Worm (Caenorhabditis elegans) whole organism, L3 larva: ENCODE measurements around the gene tag-250.

ENCODE experiments used
- R02D3.7 ChIP-seq: fragments of 150-350 bp; optimal IDR thresholded peaks from 2 replicates; lab custom pipeline; 2014; ENCODE audit warnings: missing biosample characterization, missing genetic modification characterization
- aly-2 ChIP-seq: fragments of 150-350 bp; optimal IDR thresholded peaks from 2 replicates; lab custom pipeline; 2014; ENCODE audit warnings: missing biosample characterization, missing genetic modification characterization
- ama-1 ChIP-seq: fragments of 150-350 bp; optimal IDR thresholded peaks from 2 replicates; lab custom pipeline; 2018
- ceh-16 ChIP-seq: sonication (generic microtip); optimal IDR thresholded peaks from 2 replicates; lab custom pipeline; 2017; ENCODE audit warnings: missing biosample characterization, missing genetic modification characterization
- ceh-28 ChIP-seq: fragments of 150-350 bp; optimal IDR thresholded peaks from 2 replicates; lab custom pipeline; 2014; ENCODE audit warnings: missing biosample characterization, missing genetic modification reagents, missing genetic modification characterization
- ceh-82 ChIP-seq: fragments of 150-350 bp; optimal IDR thresholded peaks from 2 replicates; lab custom pipeline; 2014; ENCODE audit warnings: missing biosample characterization, missing genetic modification characterization
- egl-27 ChIP-seq: sonication (generic microtip); optimal IDR thresholded peaks from 4 replicates; lab custom pipeline; 2017; ENCODE audit warnings: missing biosample characterization, missing genetic modification reagents, missing genetic modification characterization
- egl-5 ChIP-seq: fragments of 150-350 bp; optimal IDR thresholded peaks from 2 replicates; lab custom pipeline; 2017; ENCODE audit warnings: missing biosample characterization, missing genetic modification reagents, missing genetic modification characterization, inconsistent platforms
- elt-2 ChIP-seq: sonication (generic microtip); optimal IDR thresholded peaks from 2 replicates; lab custom pipeline; 2016; ENCODE audit warnings: missing genetic modification reagents, mild to moderate bottlenecking, missing genetic modification characterization, missing compliant biosample characterization
- eor-1 ChIP-seq, 2 experiments: fragments of 150-350 bp; optimal IDR thresholded peaks; 2 replicates each; lab custom pipeline; 2014 to 2018; ENCODE audit warnings: missing biosample characterization in 2 of 2, missing genetic modification characterization in 2 of 2
- fkh-10 ChIP-seq: sonication (generic microtip); optimal IDR thresholded peaks from 2 replicates; lab custom pipeline; 2017; ENCODE audit warnings: missing biosample characterization, missing genetic modification reagents, missing genetic modification characterization
- fkh-2 ChIP-seq: fragments of 150-350 bp; optimal IDR thresholded peaks from 2 replicates; lab custom pipeline; 2014; ENCODE audit warnings: missing biosample characterization, missing genetic modification reagents, missing genetic modification characterization
- hmg-11 ChIP-seq: sonication (generic microtip); optimal IDR thresholded peaks from 2 replicates; lab custom pipeline; 2016; ENCODE audit warnings: missing genetic modification characterization, missing compliant biosample characterization
- jun-1 ChIP-seq: fragments of 150-350 bp; optimal IDR thresholded peaks from 2 replicates; lab custom pipeline; 2014; ENCODE audit warnings: missing biosample characterization, missing genetic modification reagents, missing genetic modification characterization
- lin-15B ChIP-seq: fragments of 150-350 bp; optimal IDR thresholded peaks from 2 replicates; lab custom pipeline; 2014; ENCODE audit warnings: missing biosample characterization, missing genetic modification characterization
- lsy-12 ChIP-seq: sonication (generic microtip); optimal IDR thresholded peaks from 2 replicates; lab custom pipeline; 2016; ENCODE audit warnings: mild to moderate bottlenecking, missing genetic modification characterization, missing compliant biosample characterization
- mdl-1 ChIP-seq: fragments of 150-350 bp; optimal IDR thresholded peaks from 2 replicates; lab custom pipeline; 2014; ENCODE audit warnings: missing biosample characterization, missing genetic modification characterization
- mml-1 ChIP-seq: fragments of 150-350 bp; sonication (generic microtip); optimal IDR thresholded peaks from 3 replicates; lab custom pipeline; 2014; ENCODE audit warnings: missing biosample characterization, missing genetic modification characterization
- nfya-1 ChIP-seq: sonication (generic microtip); optimal IDR thresholded peaks from 2 replicates; lab custom pipeline; 2017; ENCODE audit warnings: missing genetic modification characterization, mild to moderate bottlenecking, missing compliant biosample characterization, antibody characterized with exemption, moderate library complexity; ENCODE audit not compliant: insufficient read depth
- nhr-12 ChIP-seq: fragments of 150-350 bp; optimal IDR thresholded peaks from 2 replicates; lab custom pipeline; 2014; ENCODE audit warnings: missing biosample characterization, missing genetic modification characterization
- nhr-23 ChIP-seq: fragments of 150-350 bp; optimal IDR thresholded peaks from 2 replicates; lab custom pipeline; 2014; ENCODE audit warnings: missing biosample characterization, missing genetic modification reagents, missing genetic modification characterization
- nhr-25 ChIP-seq: sonication (generic microtip); optimal IDR thresholded peaks from 2 replicates; lab custom pipeline; 2017; ENCODE audit warnings: missing biosample characterization, missing genetic modification characterization
- nhr-28 ChIP-seq: fragments of 150-350 bp; optimal IDR thresholded peaks from 2 replicates; lab custom pipeline; 2014; ENCODE audit warnings: missing biosample characterization, missing genetic modification characterization
- nhr-43 ChIP-seq: sonication (generic microtip); optimal IDR thresholded peaks from 2 replicates; lab custom pipeline; 2016; ENCODE audit warnings: mild to moderate bottlenecking, missing genetic modification characterization, missing compliant biosample characterization; ENCODE audit not compliant: poor library complexity, severe bottlenecking
- nhr-76 ChIP-seq: fragments of 150-350 bp; sonication (generic microtip); optimal IDR thresholded peaks from 5 replicates; lab custom pipeline; 2014; ENCODE audit warnings: missing biosample characterization, missing genetic modification characterization
- pha-4 ChIP-seq: fragments of 150-350 bp; optimal IDR thresholded peaks from 2 replicates; lab custom pipeline; 2014; ENCODE audit warnings: missing biosample characterization, missing genetic modification reagents, missing genetic modification characterization
- pqm-1 ChIP-seq: fragments of 150-350 bp; optimal IDR thresholded peaks from 2 replicates; lab custom pipeline; 2017; ENCODE audit warnings: missing biosample characterization, missing genetic modification characterization, inconsistent platforms
- sea-2 ChIP-seq: fragments of 150-350 bp; sonication (generic microtip); optimal IDR thresholded peaks from 4 replicates; lab custom pipeline; 2014; ENCODE audit warnings: missing biosample characterization, missing genetic modification reagents, missing genetic modification characterization
- skn-1 ChIP-seq: fragments of 150-350 bp; optimal IDR thresholded peaks from 2 replicates; lab custom pipeline; 2014; ENCODE audit warnings: missing biosample characterization, missing genetic modification characterization
- tbx-2 ChIP-seq: sonication (generic microtip); optimal IDR thresholded peaks from 2 replicates; lab custom pipeline; 2016; ENCODE audit warnings: mild to moderate bottlenecking, missing genetic modification characterization, missing compliant biosample characterization
- unc-62 ChIP-seq: fragments of 150-350 bp; sonication (generic microtip); optimal IDR thresholded peaks from 4 replicates; lab custom pipeline; 2014; ENCODE audit warnings: missing biosample characterization, missing genetic modification reagents, missing genetic modification characterization
- zag-1 ChIP-seq: fragments of 150-350 bp; optimal IDR thresholded peaks from 2 replicates; lab custom pipeline; 2014; ENCODE audit warnings: missing biosample characterization, missing genetic modification characterization
- ztf-11 ChIP-seq: fragments of 150-350 bp; optimal IDR thresholded peaks from 2 replicates; lab custom pipeline; 2014; ENCODE audit warnings: missing biosample characterization, missing genetic modification characterization

Gene tag-250

DNA sequence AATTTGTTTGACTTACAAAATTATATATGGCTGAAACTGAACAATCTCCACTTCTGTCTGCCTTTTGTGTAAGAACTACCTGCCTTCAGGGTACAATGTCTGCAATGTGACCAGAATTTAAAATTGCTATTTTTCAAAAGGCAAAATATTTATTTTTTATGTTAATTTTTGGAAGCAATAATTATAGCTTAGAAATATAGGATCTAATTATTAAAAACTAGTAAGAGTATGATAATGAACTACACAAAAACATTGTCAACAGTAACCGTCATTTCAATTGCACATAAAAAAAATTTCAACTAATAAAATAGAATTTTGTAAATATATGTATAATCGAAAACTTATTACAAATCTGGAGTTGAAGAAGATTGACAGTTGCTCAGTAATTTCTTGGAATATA is 32.2 kb upstream of the tag-250 start, which contains the start of gene C29E4.9:
TSS of gene C29E4.9 (minus strand) at position 101 of the 400 bp plus-strand sequence.
- TF ChIP-seq ama-1 (lab: Kevin White, UChicago): no peak
- no peak for TF ChIP-seq ceh-28 (tag; lab: Kevin White, UChicago)
- no peak for TF ChIP-seq zag-1 (tag; lab: Kevin White, UChicago)
- no peak for TF ChIP-seq egl-5 (tag; lab: Kevin White, UChicago)
- no peak for TF ChIP-seq tbx-2
- no peak for TF ChIP-seq egl-27 (tag; lab: Kevin White, UChicago)
- TF ChIP-seq, all 47 proteins: peak for 0

DNA sequence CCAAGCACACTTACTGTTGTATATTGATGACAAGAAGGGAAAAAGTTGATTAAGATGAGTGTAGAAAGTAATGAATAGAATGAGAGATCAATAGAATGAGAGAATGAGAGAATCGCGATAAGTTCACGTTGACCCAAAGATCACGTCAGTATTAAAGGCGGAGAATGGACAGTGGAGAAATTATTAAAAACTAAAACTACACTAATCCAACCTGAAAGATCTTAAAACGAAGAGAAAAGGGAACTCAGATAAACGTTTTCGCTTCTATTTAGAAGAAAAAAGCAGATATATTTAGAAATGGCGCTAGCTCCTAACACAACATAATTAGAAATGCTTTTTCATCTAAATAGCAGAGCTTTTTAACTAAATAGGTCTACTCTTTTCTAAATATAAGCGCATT is 28.5 kb upstream of the tag-250 start, which contains the start of gene let-754:
TSS of gene let-754 (minus strand) at position 101 of the 400 bp plus-strand sequence.
- TF ChIP-seq skn-1 (tag; lab: Kevin White, UChicago) (no peak), fkh-10 (GFP tag; lab: Kevin White, UChicago) (no peak), pqm-1 (tag; lab: Kevin White, UChicago) (no peak), ama-1 (lab: Kevin White, UChicago) (no peak), R02D3.7 (tag; lab: Kevin White, UChicago) (no peak), aly-2 (tag; lab: Kevin White, UChicago) (no peak)

- peak; percentile 21 for TF ChIP-seq egl-5 (tag; lab: Kevin White, UChicago)
- no peak for TF ChIP-seq eor-1 (tag; optimal IDR thresholded peaks at IDR 0.05; lab: Kevin White, UChicago)
- TF ChIP-seq pha-4 (tag; lab: Kevin White, UChicago): peak; percentile 32
- TF ChIP-seq hmg-11: peak; percentile 19
- no peak for TF ChIP-seq ceh-16 (tag; lab: Kevin White, UChicago)
- peak; percentile 70 for TF ChIP-seq lin-15B (tag; lab: Kevin White, UChicago)
- TF ChIP-seq nfya-1: peak; percentile 68
Observed at ce11 chrIII:7952077-7952765, 27.5 kb upstream of the tag-250 start, which contains the start of gene C29E4.15. Gene C29E4.15 (plus strand): TSS chrIII:7952623.

DNA sequence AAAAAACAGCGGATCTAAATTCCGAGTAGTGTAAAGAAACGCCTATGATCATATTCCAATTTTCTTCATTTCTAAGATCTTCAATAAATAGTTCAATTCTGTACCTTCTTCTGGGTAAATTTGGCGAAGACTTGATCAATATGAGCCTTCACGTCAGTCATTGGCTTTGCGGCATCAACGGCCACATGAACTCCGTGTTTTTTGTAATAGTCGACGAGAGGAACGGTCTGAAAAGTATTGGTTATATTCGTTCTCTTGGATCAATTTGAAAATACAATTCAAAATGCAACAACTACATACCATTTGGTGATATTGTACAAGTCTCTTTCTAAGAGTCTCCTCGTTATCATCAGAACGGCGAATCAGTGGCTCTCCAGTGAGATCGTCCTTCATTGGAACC is 25.7 kb upstream of the tag-250 start:
- TF ChIP-seq nfya-1: no peak
- no peak for TF ChIP-seq eor-1 (tag; optimal IDR thresholded peaks at IDR 0.05; lab: Kevin White, UChicago)
- TF ChIP-seq egl-27 (tag; lab: Kevin White, UChicago): no peak
- no peak for TF ChIP-seq R02D3.7 (tag; lab: Kevin White, UChicago)
- no peak for TF ChIP-seq ama-1 (lab: Kevin White, UChicago)
- peak; percentile 35 for TF ChIP-seq tbx-2
- peak; percentile 91 for TF ChIP-seq nhr-43 (tag; lab: Kevin White, UChicago)

DNA sequence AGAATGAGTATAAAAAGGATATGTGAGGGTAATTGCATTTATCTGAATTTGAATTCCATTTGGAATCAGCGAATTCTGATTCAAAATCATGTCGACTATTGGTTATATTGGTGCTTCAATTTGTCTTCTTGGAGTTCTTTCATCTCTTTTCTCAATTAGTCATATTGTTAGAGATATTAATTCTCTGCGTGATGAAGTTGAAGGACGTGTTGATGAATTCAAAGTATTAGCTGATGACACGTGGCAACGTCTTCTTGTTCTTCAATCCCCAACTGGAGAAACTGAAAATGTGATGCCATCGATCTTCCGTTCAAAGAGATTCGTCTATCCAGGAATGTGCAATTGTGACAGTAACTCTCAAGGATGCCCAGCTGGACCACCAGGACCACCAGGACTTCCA is 24.1 kb upstream of the tag-250 start, which contains the start of gene col-90:
TSS of gene col-90 (plus strand) at position 37 of the 400 bp plus-strand sequence.
- peak; percentile 55 for TF ChIP-seq nhr-25 (tag; lab: Kevin White, UChicago)
- no peak for TF ChIP-seq sea-2 (GFP tag; lab: Kevin White, UChicago)
- TF ChIP-seq nhr-43 (tag; lab: Kevin White, UChicago): peak; percentile 61
- TF ChIP-seq hmg-11: no peak

DNA sequence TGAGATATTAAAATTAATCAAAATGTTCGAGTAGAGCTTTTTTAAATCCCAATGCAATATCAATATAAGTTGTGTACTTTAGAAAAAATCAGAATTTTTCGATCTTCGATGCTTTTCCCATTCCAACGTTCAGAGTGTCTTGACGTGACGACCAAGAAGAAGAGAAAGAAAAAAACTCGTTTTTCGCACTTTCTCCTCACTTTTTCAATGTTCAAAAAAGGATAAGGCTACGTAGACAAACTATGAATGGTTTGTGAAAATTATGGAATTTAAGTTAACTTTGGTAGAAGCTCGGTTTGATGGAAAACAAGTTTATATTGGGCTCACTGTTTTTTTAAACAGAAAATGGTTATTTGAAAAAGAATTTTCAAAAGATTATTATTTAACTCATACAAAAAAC is 23.0 kb upstream of the tag-250 start:
- TF ChIP-seq mdl-1 (tag; lab: Kevin White, UChicago) (no peak), ztf-11 (tag; lab: Kevin White, UChicago) (no peak), fkh-2 (tag; lab: Kevin White, UChicago) (no peak), nhr-76 (tag; lab: Kevin White, UChicago) (no peak), elt-2 (tag; lab: Kevin White, UChicago) (no peak), mml-1 (tag; lab: Kevin White, UChicago) (no peak), eor-1 (tag; optimal IDR thresholded peaks at IDR 0.05; lab: Kevin White, UChicago) (no peak), lin-15B (tag; lab: Kevin White, UChicago) (no peak), nhr-12 (tag; lab: Kevin White, UChicago) (no peak), nhr-28 (tag; lab: Kevin White, UChicago) (no peak), skn-1 (tag; lab: Kevin White, UChicago) (no peak), nhr-23 (tag; lab: Kevin White, UChicago) (no peak), lsy-12 (tag; lab: Kevin White, UChicago) (no peak), R02D3.7 (tag; lab: Kevin White, UChicago) (no peak), jun-1 (no peak), nfya-1 (no peak), unc-62 (GFP tag; lab: Kevin White, UChicago) (no peak), pha-4 (tag; lab: Kevin White, UChicago) (no peak), ceh-28 (tag; lab: Kevin White, UChicago) (no peak), ceh-82 (tag; lab: Kevin White, UChicago) (no peak)
